Worm (Caenorhabditis elegans) whole organism, L4/young adult: ENCODE results near the gene crn-2.

Experiments
- W03F9.2 ChIP-seq: fragments of 150-350 bp; optimal IDR thresholded peaks from 2 replicates; lab custom pipeline; 2014; ENCODE audit warnings: missing biosample characterization, missing genetic modification characterization
- him-1 ChIP-seq: sonication (generic microtip); optimal IDR thresholded peaks from 2 replicates; lab custom pipeline; 2016; ENCODE audit warnings: missing genotype, missing genetic modification reagents, missing genetic modification characterization, missing compliant biosample characterization

DNA sequence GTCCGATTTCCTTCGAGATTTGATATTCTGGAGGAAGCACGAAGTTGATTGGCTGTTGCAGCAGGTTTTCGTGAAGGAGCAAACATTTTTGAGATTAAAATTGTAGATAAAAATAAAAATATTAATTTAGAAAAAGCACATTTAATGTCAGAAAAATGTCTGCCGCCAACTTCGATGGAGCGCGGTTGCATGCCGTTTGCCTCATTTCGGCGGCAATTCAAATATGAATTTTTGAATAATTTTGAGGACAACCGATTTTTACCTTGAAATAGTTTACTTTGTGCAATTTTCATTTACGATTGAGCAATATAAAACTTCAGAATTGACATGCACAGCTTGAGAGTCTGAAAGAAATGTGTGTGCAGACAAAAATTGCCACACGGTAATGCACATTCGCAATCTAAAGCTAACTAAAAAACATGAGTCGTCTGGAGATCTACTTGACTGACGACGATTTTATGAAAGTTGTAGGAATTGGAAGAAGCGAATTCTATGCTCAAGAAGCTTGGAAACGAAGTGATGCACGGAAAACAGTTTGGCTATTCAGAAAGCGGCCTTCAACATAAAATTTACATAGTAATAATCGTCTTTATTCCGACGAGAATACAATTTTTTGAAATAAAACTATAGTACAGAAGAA is 2.1 kb downstream of the crn-2 start, which contains the start of gene zhit-1:
- no peak for TF ChIP-seq him-1 (tag; lab: Kevin White, UChicago)
- TF ChIP-seq W03F9.2 (tag; lab: Kevin White, UChicago): peak; percentile 1
